Worm (Caenorhabditis elegans): ENCODE measurements around the gene T07G12.5.

T07G12.5 gene

DNA sequence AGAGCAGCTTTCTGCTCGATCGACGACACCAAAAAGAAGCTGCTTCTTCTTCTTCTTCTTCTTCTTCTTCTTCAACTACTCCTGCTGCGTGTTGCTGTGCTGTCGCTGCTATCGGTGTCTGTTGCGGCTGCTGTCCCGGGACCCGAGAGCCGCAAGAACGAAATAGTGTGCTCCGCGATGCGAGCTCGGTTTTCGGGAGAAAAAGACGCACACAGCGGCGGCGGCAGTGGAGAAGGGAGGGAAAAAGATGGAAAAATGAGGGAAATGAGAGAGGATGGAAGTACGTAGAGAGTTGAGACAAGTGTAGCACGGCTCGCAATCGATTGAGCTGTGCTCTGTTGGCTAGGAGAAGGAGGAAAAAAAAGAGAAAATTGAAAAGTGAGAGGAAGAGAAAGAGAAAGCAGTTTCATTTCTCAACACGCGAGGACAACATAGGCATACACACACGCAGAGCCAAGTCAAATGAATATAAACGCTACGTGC is 41.1 kb downstream of the T07G12.5 start (continued):
- TF ChIP-seq ztf-11 (tag; optimal IDR thresholded peaks at IDR 0.05) (no peak), ZK546.5 (tag; optimal IDR thresholded peaks at IDR 0.05) (no peak), lsy-12 (tag; optimal IDR thresholded peaks at IDR 0.05) (peak; percentile 23), nhr-28 (tag; optimal IDR thresholded peaks at IDR 0.05) (no peak), egl-27 (tag; optimal IDR thresholded peaks at IDR 0.05) (no peak), egl-5 (tag; optimal IDR thresholded peaks at IDR 0.05) (no peak), nhr-76 (tag; optimal IDR thresholded peaks at IDR 0.05) (no peak), hmg-11 (tag; optimal IDR thresholded peaks at IDR 0.05) (peak; percentile 62), eor-1 (tag; optimal IDR thresholded peaks at IDR 0.05) (no peak), R02D3.7 (tag; optimal IDR thresholded peaks at IDR 0.05) (no peak), nhr-237 (tag; optimal IDR thresholded peaks at IDR 0.05) (no peak), lin-39 (tag; optimal IDR thresholded peaks at IDR 0.05) (peak; percentile 77), aly-2 (tag; optimal IDR thresholded peaks at IDR 0.05) (no peak), nhr-77 (tag; optimal IDR thresholded peaks at IDR 0.05) (no peak), snpc-4 (tag; optimal IDR thresholded peaks at IDR 0.05) (peak; percentile 31)

DNA sequence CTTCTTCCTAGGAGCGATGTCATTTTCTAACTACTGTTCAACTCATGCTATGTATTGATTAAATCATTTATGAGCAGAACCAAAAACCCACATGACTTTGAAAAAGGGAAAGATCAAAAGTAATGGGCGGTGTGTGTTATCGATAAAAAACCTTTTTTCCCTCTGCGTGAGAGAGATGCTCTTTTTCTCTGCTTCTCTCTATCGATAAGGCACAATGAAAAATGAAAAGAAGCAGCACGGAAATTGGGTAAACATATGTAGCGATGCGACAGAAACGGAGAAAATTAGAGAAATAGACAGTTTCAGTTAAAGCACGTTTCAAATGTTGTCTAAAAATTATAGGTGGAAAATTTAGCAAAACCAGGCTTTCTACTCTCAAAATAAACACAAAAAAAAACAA is 42.6 kb downstream of the T07G12.5 start:
- TF ChIP-seq ama-1 (optimal IDR thresholded peaks at IDR 0.05): peak; percentile 29
- TF ChIP-seq ceh-9 (tag; optimal IDR thresholded peaks at IDR 0.05): no peak
- peak; percentile 88 for TF ChIP-seq elt-2 (tag; optimal IDR thresholded peaks at IDR 0.05)
- TF ChIP-seq egl-5 (tag; optimal IDR thresholded peaks at IDR 0.05): peak; percentile 45
- peak; percentile 59 for TF ChIP-seq ceh-28 (tag; optimal IDR thresholded peaks at IDR 0.05)
- TF ChIP-seq ceh-16 (tag; optimal IDR thresholded peaks at IDR 0.05): no peak
- TF ChIP-seq pqm-1 (tag; optimal IDR thresholded peaks at IDR 0.05): peak; percentile 97
- peak; percentile 60 for TF ChIP-seq mdl-1 (tag; optimal IDR thresholded peaks at IDR 0.05)
- TF ChIP-seq nhr-76 (tag; optimal IDR thresholded peaks at IDR 0.05): no peak
- peak; percentile 96 for TF ChIP-seq pha-4 (tag; optimal IDR thresholded peaks at IDR 0.05)
- TF ChIP-seq nfya-1 (tag; optimal IDR thresholded peaks at IDR 0.05; ENCODE audit: insufficient read depth): peak; percentile 59
- peak; percentile 20 for TF ChIP-seq nhr-11 (tag; optimal IDR thresholded peaks at IDR 0.05)
- TF ChIP-seq jun-1 (tag; optimal IDR thresholded peaks at IDR 0.05): peak; percentile 54
- TF ChIP-seq skn-1 (tag; optimal IDR thresholded peaks at IDR 0.05): peak; percentile 76

DNA sequence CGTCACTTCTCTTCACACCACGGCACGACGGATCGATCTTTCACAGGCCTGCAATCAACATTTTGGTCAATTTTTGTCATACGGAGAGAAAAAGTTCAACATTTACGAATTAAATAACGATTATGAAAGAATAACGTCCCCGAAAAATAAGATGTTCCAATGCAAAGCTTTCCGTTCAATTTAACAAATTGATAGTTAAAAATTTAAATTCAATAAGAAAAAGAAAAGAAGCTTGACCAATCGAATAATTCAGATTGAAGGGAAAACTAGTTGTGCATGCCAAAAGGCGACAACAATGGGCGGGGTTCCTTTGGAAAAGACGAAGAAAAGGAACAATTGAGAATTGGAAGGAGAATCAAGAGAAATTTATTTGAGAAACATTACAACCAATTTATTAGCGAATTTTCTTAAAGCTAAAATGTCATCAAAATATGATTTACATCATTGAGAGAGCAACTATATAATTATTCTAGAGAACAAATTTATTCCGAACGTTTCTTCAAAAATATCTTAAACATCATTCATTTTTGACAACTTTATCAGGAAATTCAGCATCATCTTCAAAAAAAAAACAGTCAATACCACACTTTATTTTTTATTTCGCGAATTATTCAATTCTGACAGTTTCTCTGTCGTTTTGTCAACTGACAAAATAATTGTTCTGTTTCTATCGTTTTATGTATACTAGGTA is 43.2 kb downstream of the T07G12.5 start, which contains the start of gene tax-6:
Gene tax-6, minus strand, starts transcription at position 51 of the 691 bp plus-strand sequence.
- no peak for TF ChIP-seq elt-3 (tag; optimal IDR thresholded peaks at IDR 0.05)
- no peak for TF ChIP-seq nfya-1 (tag; optimal IDR thresholded peaks at IDR 0.05; ENCODE audit: insufficient read depth)
- no peak for TF ChIP-seq snpc-4 (tag; optimal IDR thresholded peaks at IDR 0.05)
- no peak for TF ChIP-seq eor-1 (tag; optimal IDR thresholded peaks at IDR 0.05)
- TF ChIP-seq R02D3.7 (tag; optimal IDR thresholded peaks at IDR 0.05): no peak
- no peak for TF ChIP-seq mml-1 (tag; optimal IDR thresholded peaks at IDR 0.05)
- TF ChIP-seq nhr-43 (tag; optimal IDR thresholded peaks at IDR 0.05; ENCODE audit: poor library complexity, severe bottlenecking): no peak

ce11 chrIV:10500481-10500880 is 44.5 kb downstream of the T07G12.5 start:
- TF ChIP-seq lin-39 (tag; optimal IDR thresholded peaks at IDR 0.05) (no peak), nhr-23 (tag; optimal IDR thresholded peaks at IDR 0.05) (no peak), lsy-12 (tag; optimal IDR thresholded peaks at IDR 0.05) (no peak), egl-27 (tag; optimal IDR thresholded peaks at IDR 0.05) (no peak), ceh-82 (tag; optimal IDR thresholded peaks at IDR 0.05) (no peak), nhr-12 (tag; optimal IDR thresholded peaks at IDR 0.05) (no peak), aly-2 (tag; optimal IDR thresholded peaks at IDR 0.05) (no peak), ceh-28 (tag; optimal IDR thresholded peaks at IDR 0.05) (no peak), nhr-67 (tag; optimal IDR thresholded peaks at IDR 0.05) (no peak), R02D3.7 (tag; optimal IDR thresholded peaks at IDR 0.05) (no peak), unc-62 (GFP tag; optimal IDR thresholded peaks at IDR 0.05) (no peak), nhr-77 (tag; optimal IDR thresholded peaks at IDR 0.05) (no peak), mml-1 (tag; optimal IDR thresholded peaks at IDR 0.05) (no peak), pha-4 (tag; optimal IDR thresholded peaks at IDR 0.05) (no peak), elt-3 (tag; optimal IDR thresholded peaks at IDR 0.05) (no peak)

All from whole organism, L3 larva.